ENCODE assay signal across 2 worm cellular contexts in the genomic region with DNA sequence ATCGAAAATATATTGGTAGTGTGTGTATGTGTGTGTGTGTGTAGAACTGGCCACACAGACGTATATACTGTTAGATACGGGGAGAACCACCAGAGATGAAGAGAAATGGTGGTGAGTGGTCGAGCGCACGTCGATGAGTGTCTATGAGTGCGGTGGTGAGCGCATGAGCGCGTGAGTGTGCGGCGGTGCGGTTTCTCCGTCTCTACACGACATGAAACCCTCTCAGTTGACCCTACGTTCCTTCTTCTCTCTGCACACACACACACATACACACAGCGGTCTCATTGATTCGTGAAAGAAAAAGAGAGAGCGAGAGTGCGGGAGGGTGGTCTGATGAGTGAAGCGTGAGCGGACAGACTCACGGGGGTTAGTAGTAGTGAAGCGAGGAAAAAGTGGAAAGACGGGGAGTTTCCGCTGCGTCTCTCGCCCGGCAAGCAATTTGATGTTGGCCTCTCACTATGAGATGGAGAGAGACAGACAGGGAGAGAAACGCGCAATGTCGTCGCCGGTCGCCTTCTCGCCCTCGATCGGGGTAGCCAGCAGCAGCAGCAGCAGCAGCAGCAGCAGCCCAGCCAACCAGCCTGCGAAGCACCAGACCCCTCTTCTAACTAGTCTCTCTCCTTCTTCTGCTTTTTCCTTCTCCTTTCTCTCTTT.
A peak's percentile ranks its signal among the peaks of the same experiment; 100 is the strongest.
TF ChIP-seq lines count a peak whose summit lies in the region.

No protein-coding gene starts in this region.

TF ChIP-seq in whole organism, L4 larva, 104 proteins besides CTCF, POLR2A, EP300 and RAD21 (continued from another document):
- TF ChIP-seq lim-7 (GFP tag; IDR thresholded peaks at IDR 0.05; lab: Robert Waterston, UW) (no peak; the same call in 1 of the 2 replicates), lin-39 (tag; optimal IDR thresholded peaks at IDR 0.05; lab: Kevin White, UChicago) (peak; percentile 28), snpc-1.2 (GFP tag; IDR thresholded peaks at IDR 0.05; lab: Robert Waterston, UW) (peak; percentile 52; the same call in 1 of the 2 replicates), pqm-1 (tag; optimal IDR thresholded peaks at IDR 0.05; lab: Kevin White, UChicago) (peak; percentile 36), nhr-28 (tag; optimal IDR thresholded peaks at IDR 0.05; lab: Kevin White, UChicago) (peak; percentile 92), daf-12 (tag; optimal IDR thresholded peaks at IDR 0.05; lab: Kevin White, UChicago) (no peak), lir-3 (tag; optimal IDR thresholded peaks at IDR 0.05; lab: Kevin White, UChicago) (peak; percentile 51), nhr-111 (GFP tag; optimal IDR thresholded peaks at IDR 0.05; lab: Kevin White, UChicago) (peak; percentile 39), daf-8 (GFP tag; IDR thresholded peaks at IDR 0.05; lab: Robert Waterston, UW) (no peak), attf-4 (tag; optimal IDR thresholded peaks at IDR 0.05; lab: Kevin White, UChicago) (no peak), egl-43 (GFP tag; IDR thresholded peaks at IDR 0.05; lab: Robert Waterston, UW) (peak; percentile 72; the same call in 1 of the 2 replicates), dpl-1 (GFP tag; optimal IDR thresholded peaks at IDR 0.05; lab: Kevin White, UChicago) (peak; percentile 62), ztf-7 (tag; optimal IDR thresholded peaks at IDR 0.05; lab: Kevin White, UChicago) (peak; percentile 86), lin-13 (GFP tag; optimal IDR thresholded peaks at IDR 0.05; lab: Kevin White, UChicago) (peak; percentile 88), gei-8 (GFP tag; optimal IDR thresholded peaks at IDR 0.05; lab: Kevin White, UChicago) (peak; percentile 93), ces-1 (GFP tag; optimal IDR thresholded peaks at IDR 0.05; lab: Kevin White, UChicago) (no peak), tra-1 (GFP tag; IDR thresholded peaks at IDR 0.05; lab: Robert Waterston, UW) (peak; percentile 90), F49E8.2 (tag; optimal IDR thresholded peaks at IDR 0.05; lab: Kevin White, UChicago; ENCODE audit: borderline replicate concordance) (no peak), ztf-11 (tag; optimal IDR thresholded peaks at IDR 0.05; lab: Kevin White, UChicago) (peak; percentile 31), Y48G9A.11 (GFP tag; IDR thresholded peaks at IDR 0.05; lab: Robert Waterston, UW) (no peak), Y105C5A.15 (GFP tag; IDR thresholded peaks at IDR 0.05; lab: Robert Waterston, UW) (no peak), zip-11 (GFP tag; IDR thresholded peaks at IDR 0.05; lab: Robert Waterston, UW) (0 out of 2 replicates have a peak, but pooled peaks have one; percentile 58), nhr-10 (tag; optimal IDR thresholded peaks at IDR 0.05; lab: Kevin White, UChicago) (peak; percentile 95), skn-1 (tag; optimal IDR thresholded peaks at IDR 0.05; lab: Kevin White, UChicago) (peak; percentile 65), lsy-2 (tag; optimal IDR thresholded peaks at IDR 0.05; lab: Kevin White, UChicago) (peak; percentile 86 to 87), sdz-12 (GFP tag; optimal IDR thresholded peaks at IDR 0.05; lab: Kevin White, UChicago) (peak; percentile 75), aly-2 (tag; optimal IDR thresholded peaks at IDR 0.05; lab: Kevin White, UChicago) (no peak), ceh-32 (tag; optimal IDR thresholded peaks at IDR 0.05; lab: Kevin White, UChicago; ENCODE audit: poor library complexity) (peak; percentile 67), dmd-8 (GFP tag; IDR thresholded peaks at IDR 0.05; lab: Robert Waterston, UW) (0 out of 2 replicates have a peak, but pooled peaks have one; percentile 38), F37D6.2 (tag; optimal IDR thresholded peaks at IDR 0.05; lab: Kevin White, UChicago) (peak; percentile 86), ZK546.5 (tag; optimal IDR thresholded peaks at IDR 0.05; lab: Kevin White, UChicago) (peak in 1 of 2 experiments; percentile 34), rbr-2 (tag; optimal IDR thresholded peaks at IDR 0.05; lab: Kevin White, UChicago) (peak; percentile 98), zag-1 (tag; optimal IDR thresholded peaks at IDR 0.05; lab: Kevin White, UChicago) (peak; percentile 57), php-3 (GFP tag; IDR thresholded peaks at IDR 0.05; lab: Robert Waterston, UW) (peak; percentile 80), lin-1 (GFP tag; IDR thresholded peaks at IDR 0.05; lab: Robert Waterston, UW) (peak; percentile 87), fkh-10 (GFP tag; optimal IDR thresholded peaks at IDR 0.05; lab: Kevin White, UChicago) (peak; percentile 57), dve-1 (tag; optimal IDR thresholded peaks at IDR 0.05; lab: Kevin White, UChicago; ENCODE audit: insufficient read depth) (peak; percentile 91), fos-1 (tag; optimal IDR thresholded peaks at IDR 0.05; lab: Kevin White, UChicago) (no peak), ceh-82 (tag; optimal IDR thresholded peaks at IDR 0.05; lab: Kevin White, UChicago) (no peak), zfp-3 (GFP tag; conservative IDR thresholded peaks at IDR 0.05; lab: Robert Waterston, UW) (peak; percentile 54), dmd-6 (GFP tag; IDR thresholded peaks at IDR 0.05; lab: Robert Waterston, UW) (peak; percentile 97), egl-27 (tag; optimal IDR thresholded peaks at IDR 0.05; lab: Kevin White, UChicago) (peak; percentile 82), vab-7 (GFP tag; IDR thresholded peaks at IDR 0.05; lab: Robert Waterston, UW) (peak; percentile 78), lin-29 (GFP tag; IDR thresholded peaks at IDR 0.05; lab: Robert Waterston, UW) (peak; percentile 78; the same call in 1 of the 2 replicates), mdt-29 (GFP tag; IDR thresholded peaks at IDR 0.05; lab: Robert Waterston, UW) (peak; percentile 36; the same call in 1 of the 2 replicates), F44E2.7 (GFP tag; IDR thresholded peaks at IDR 0.05; lab: Robert Waterston, UW) (no peak), snpc-4 (tag; optimal IDR thresholded peaks at IDR 0.05; lab: Kevin White, UChicago) (peak; percentile 20), madf-5 (GFP tag; IDR thresholded peaks at IDR 0.05; lab: Robert Waterston, UW) (0 out of 4 replicates have a peak, but pooled peaks of 1 of the 2 experiments have one; percentile 29), hlh-11 (tag; optimal IDR thresholded peaks at IDR 0.05; lab: Kevin White, UChicago) (peak; percentile 99), ceh-62 (tag; optimal IDR thresholded peaks at IDR 0.05; lab: Kevin White, UChicago) (no peak), nhr-48 (tag; optimal IDR thresholded peaks at IDR 0.05; lab: Kevin White, UChicago) (peak; percentile 96), Y5F2A.4 (GFP tag; optimal IDR thresholded peaks at IDR 0.05; lab: Kevin White, UChicago) (peak; percentile 39), mxl-2 (GFP tag; conservative IDR thresholded peaks at IDR 0.05; lab: Robert Waterston, UW) (0 out of 2 replicates have a peak, but pooled peaks have one; percentile 14)

TF ChIP-seq in whole organism, late embryonic, 69 proteins besides CTCF, POLR2A, EP300 and RAD21 (continued from another document):
- TF ChIP-seq lin-11 (tag; optimal IDR thresholded peaks at IDR 0.05; lab: Kevin White, UChicago) (no peak), npax-4 (tag; optimal IDR thresholded peaks at IDR 0.05; lab: Kevin White, UChicago) (no peak), K09A11.1 (tag; optimal IDR thresholded peaks at IDR 0.05; lab: Kevin White, UChicago; ENCODE audit: insufficient read depth) (no peak), unc-86 (tag; optimal IDR thresholded peaks at IDR 0.05; lab: Kevin White, UChicago) (peak; percentile 78), pros-1 (tag; optimal IDR thresholded peaks at IDR 0.05; lab: Kevin White, UChicago) (peak; percentile 89), odd-2 (tag; optimal IDR thresholded peaks at IDR 0.05; lab: Kevin White, UChicago) (no peak), ceh-34 (tag; optimal IDR thresholded peaks at IDR 0.05; lab: Kevin White, UChicago) (peak; percentile 96), unc-42 (tag; optimal IDR thresholded peaks at IDR 0.05; lab: Kevin White, UChicago) (peak; percentile 88), fax-1 (tag; optimal IDR thresholded peaks at IDR 0.05; lab: Kevin White, UChicago) (peak; percentile 73), ceh-48 (tag; optimal IDR thresholded peaks at IDR 0.05; lab: Kevin White, UChicago) (peak; percentile 86), sox-4 (tag; optimal IDR thresholded peaks at IDR 0.05; lab: Kevin White, UChicago) (peak; percentile 24)
